Worm (Caenorhabditis elegans) whole organism, L3 larva: Measurements from ENCODE around the gene mec-15.

Experiments used
- R02D3.7 ChIP-seq: fragments of 150-350 bp; optimal IDR thresholded peaks from 2 replicates; lab custom pipeline; 2014; ENCODE audit warnings: missing biosample characterization, missing genetic modification characterization
- ZK546.5 ChIP-seq: sonication (generic microtip); optimal IDR thresholded peaks from 2 replicates; lab custom pipeline; 2017; ENCODE audit warnings: missing biosample characterization, missing genetic modification characterization
- aly-2 ChIP-seq: fragments of 150-350 bp; optimal IDR thresholded peaks from 2 replicates; lab custom pipeline; 2014; ENCODE audit warnings: missing biosample characterization, missing genetic modification characterization
- ceh-16 ChIP-seq: sonication (generic microtip); optimal IDR thresholded peaks from 2 replicates; lab custom pipeline; 2017; ENCODE audit warnings: missing biosample characterization, missing genetic modification characterization
- ceh-82 ChIP-seq: fragments of 150-350 bp; optimal IDR thresholded peaks from 2 replicates; lab custom pipeline; 2014; ENCODE audit warnings: missing biosample characterization, missing genetic modification characterization
- ceh-9 ChIP-seq: sonication (generic microtip); optimal IDR thresholded peaks from 2 replicates; lab custom pipeline; 2018; ENCODE audit warnings: missing biosample characterization, missing genetic modification characterization
- daf-12 ChIP-seq: fragments of 150-350 bp; optimal IDR thresholded peaks from 2 replicates; lab custom pipeline; 2014; ENCODE audit warnings: missing biosample characterization, missing genetic modification reagents, missing genetic modification characterization
- egl-27 ChIP-seq: sonication (generic microtip); optimal IDR thresholded peaks from 4 replicates; lab custom pipeline; 2017; ENCODE audit warnings: missing biosample characterization, missing genetic modification reagents, missing genetic modification characterization
- egl-5 ChIP-seq: fragments of 150-350 bp; optimal IDR thresholded peaks from 2 replicates; lab custom pipeline; 2017; ENCODE audit warnings: missing biosample characterization, missing genetic modification reagents, missing genetic modification characterization, inconsistent platforms
- elt-1 ChIP-seq: fragments of 150-350 bp; optimal IDR thresholded peaks from 2 replicates; lab custom pipeline; 2014; ENCODE audit warnings: missing biosample characterization, missing genetic modification characterization
- elt-2 ChIP-seq: sonication (generic microtip); optimal IDR thresholded peaks from 2 replicates; lab custom pipeline; 2016; ENCODE audit warnings: missing genetic modification reagents, mild to moderate bottlenecking, missing genetic modification characterization, missing compliant biosample characterization
- eor-1 ChIP-seq, 2 experiments: fragments of 150-350 bp; optimal IDR thresholded peaks; 2 replicates each; lab custom pipeline; 2014 to 2018; ENCODE audit warnings: missing biosample characterization in 2 of 2, missing genetic modification characterization in 2 of 2
- fkh-10 ChIP-seq: sonication (generic microtip); optimal IDR thresholded peaks from 2 replicates; lab custom pipeline; 2017; ENCODE audit warnings: missing biosample characterization, missing genetic modification reagents, missing genetic modification characterization
- fkh-2 ChIP-seq: fragments of 150-350 bp; optimal IDR thresholded peaks from 2 replicates; lab custom pipeline; 2014; ENCODE audit warnings: missing biosample characterization, missing genetic modification reagents, missing genetic modification characterization
- hmg-11 ChIP-seq: sonication (generic microtip); optimal IDR thresholded peaks from 2 replicates; lab custom pipeline; 2016; ENCODE audit warnings: missing genetic modification characterization, missing compliant biosample characterization
- jun-1 ChIP-seq: fragments of 150-350 bp; optimal IDR thresholded peaks from 2 replicates; lab custom pipeline; 2014; ENCODE audit warnings: missing biosample characterization, missing genetic modification reagents, missing genetic modification characterization
- lin-15B ChIP-seq: fragments of 150-350 bp; optimal IDR thresholded peaks from 2 replicates; lab custom pipeline; 2014; ENCODE audit warnings: missing biosample characterization, missing genetic modification characterization
- lin-39 ChIP-seq: fragments of 150-350 bp; optimal IDR thresholded peaks from 2 replicates; lab custom pipeline; 2018; ENCODE audit warnings: missing biosample characterization, missing genetic modification reagents, missing genetic modification characterization
- lsy-12 ChIP-seq: sonication (generic microtip); optimal IDR thresholded peaks from 2 replicates; lab custom pipeline; 2016; ENCODE audit warnings: mild to moderate bottlenecking, missing genetic modification characterization, missing compliant biosample characterization
- nfya-1 ChIP-seq: sonication (generic microtip); optimal IDR thresholded peaks from 2 replicates; lab custom pipeline; 2017; ENCODE audit warnings: missing genetic modification characterization, mild to moderate bottlenecking, missing compliant biosample characterization, antibody characterized with exemption, moderate library complexity; ENCODE audit not compliant: insufficient read depth
- nhr-11 ChIP-seq: fragments of 150-350 bp; optimal IDR thresholded peaks from 2 replicates; lab custom pipeline; 2014; ENCODE audit warnings: missing biosample characterization, missing genetic modification characterization
- nhr-12 ChIP-seq: fragments of 150-350 bp; optimal IDR thresholded peaks from 2 replicates; lab custom pipeline; 2014; ENCODE audit warnings: missing biosample characterization, missing genetic modification characterization
- nhr-237 ChIP-seq: fragments of 150-350 bp; optimal IDR thresholded peaks from 2 replicates; lab custom pipeline; 2014; ENCODE audit warnings: missing biosample characterization, missing genetic modification characterization
- nhr-25 ChIP-seq: sonication (generic microtip); optimal IDR thresholded peaks from 2 replicates; lab custom pipeline; 2017; ENCODE audit warnings: missing biosample characterization, missing genetic modification characterization
- nhr-28 ChIP-seq: fragments of 150-350 bp; optimal IDR thresholded peaks from 2 replicates; lab custom pipeline; 2014; ENCODE audit warnings: missing biosample characterization, missing genetic modification characterization
- nhr-67 ChIP-seq: fragments of 150-350 bp; optimal IDR thresholded peaks from 2 replicates; lab custom pipeline; 2014; ENCODE audit warnings: missing biosample characterization, missing genetic modification characterization
- nhr-77 ChIP-seq: fragments of 150-350 bp; optimal IDR thresholded peaks from 2 replicates; lab custom pipeline; 2014; ENCODE audit warnings: missing biosample characterization, missing genetic modification characterization
- pha-4 ChIP-seq: fragments of 150-350 bp; optimal IDR thresholded peaks from 2 replicates; lab custom pipeline; 2014; ENCODE audit warnings: missing biosample characterization, missing genetic modification reagents, missing genetic modification characterization
- pqm-1 ChIP-seq: fragments of 150-350 bp; optimal IDR thresholded peaks from 2 replicates; lab custom pipeline; 2017; ENCODE audit warnings: missing biosample characterization, missing genetic modification characterization, inconsistent platforms
- sea-2 ChIP-seq: fragments of 150-350 bp; sonication (generic microtip); optimal IDR thresholded peaks from 4 replicates; lab custom pipeline; 2014; ENCODE audit warnings: missing biosample characterization, missing genetic modification reagents, missing genetic modification characterization
- snpc-4 ChIP-seq: fragments of 150-350 bp; optimal IDR thresholded peaks from 2 replicates; lab custom pipeline; 2014; ENCODE audit warnings: missing biosample characterization, missing genetic modification characterization
- tbx-2 ChIP-seq: sonication (generic microtip); optimal IDR thresholded peaks from 2 replicates; lab custom pipeline; 2016; ENCODE audit warnings: mild to moderate bottlenecking, missing genetic modification characterization, missing compliant biosample characterization
- unc-39 ChIP-seq: sonication (generic microtip); optimal IDR thresholded peaks from 4 replicates; lab custom pipeline; 2017; ENCODE audit warnings: missing biosample characterization, missing genetic modification characterization
- zag-1 ChIP-seq: fragments of 150-350 bp; optimal IDR thresholded peaks from 2 replicates; lab custom pipeline; 2014; ENCODE audit warnings: missing biosample characterization, missing genetic modification characterization

Gene mec-15

DNA sequence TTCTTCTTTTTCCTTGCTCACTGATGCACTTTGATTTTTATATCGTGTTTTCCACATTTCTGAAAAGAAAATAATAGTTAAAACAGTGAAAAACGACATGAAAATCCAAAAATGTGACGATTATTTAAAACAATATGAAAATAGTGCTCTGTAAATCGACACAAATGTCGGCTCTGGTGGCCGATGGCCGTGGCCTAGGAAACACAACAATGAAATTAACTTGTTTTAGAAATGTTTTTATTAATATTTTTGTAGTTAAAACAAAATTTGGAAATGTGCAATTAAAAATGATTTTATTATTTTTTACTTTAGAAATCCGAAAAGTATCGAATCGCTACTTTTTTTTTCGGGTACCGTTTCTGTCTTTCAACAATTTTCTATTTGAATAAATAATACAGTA lies 38.7 kb downstream of the mec-15 start, which contains the start of gene arv-1 (continued):
- TF ChIP-seq aly-2 (tag; lab: Kevin White, UChicago) = no peak
- TF ChIP-seq, all 47 proteins: peak for 11

DNA sequence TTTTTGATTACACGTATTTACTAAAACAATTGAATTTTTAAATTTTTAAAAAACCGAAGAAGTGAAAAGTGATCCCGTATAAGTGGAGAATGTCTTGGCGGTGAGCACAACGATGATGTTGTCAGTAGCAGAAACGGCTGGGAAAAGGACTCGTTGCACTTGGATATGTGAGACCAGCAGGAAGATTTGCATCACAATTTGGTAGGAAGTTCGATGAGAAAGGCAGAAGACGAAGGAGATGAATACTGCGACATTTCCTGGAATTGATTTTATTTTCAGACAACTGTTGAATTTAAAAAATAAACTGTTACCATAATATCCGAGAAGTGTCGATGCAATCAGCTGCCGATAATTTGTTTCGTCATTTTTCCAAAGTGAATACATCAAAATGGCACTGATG lies 39.6 kb downstream of the mec-15 start, which contains the start of gene R05H5.4:
TSS of gene R05H5.4 (minus strand) at position 101 of the 400 bp plus-strand sequence.
- no peak for TF ChIP-seq nhr-67 (tag; lab: Kevin White, UChicago)
- TF ChIP-seq eor-1 (tag; optimal IDR thresholded peaks at IDR 0.05; lab: Kevin White, UChicago) = no peak
- no peak for TF ChIP-seq lsy-12 (tag; lab: Kevin White, UChicago)
- TF ChIP-seq egl-27 (tag; lab: Kevin White, UChicago) = no peak
- TF ChIP-seq jun-1 (tag; lab: Kevin White, UChicago) = no peak
- no peak for TF ChIP-seq elt-1 (tag; lab: Kevin White, UChicago)
- TF ChIP-seq snpc-4 = no peak
- no peak for TF ChIP-seq ceh-9

DNA sequence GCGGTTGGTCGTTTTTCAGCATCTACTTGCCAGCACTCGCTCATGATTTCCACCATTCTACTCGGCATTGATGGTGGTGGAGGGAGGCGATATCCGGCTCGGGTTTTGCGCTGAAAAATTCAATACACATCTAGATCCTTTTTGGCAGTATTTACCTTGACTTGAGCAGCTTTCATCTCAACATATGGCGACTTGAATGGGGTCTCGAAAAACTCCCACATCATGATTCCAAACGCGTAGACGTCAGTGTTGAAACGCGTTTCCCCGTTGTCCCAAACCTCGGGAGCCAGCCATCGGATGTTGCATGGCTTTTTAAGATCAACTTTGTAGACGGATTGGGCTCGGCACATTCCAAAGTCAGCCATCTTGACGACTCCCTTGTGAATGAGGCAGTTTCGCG lies 41.0 kb downstream of the mec-15 start:
- no peak for TF ChIP-seq lsy-12 (tag; lab: Kevin White, UChicago)
- no peak for TF ChIP-seq nhr-237 (tag; lab: Kevin White, UChicago)
- no peak for TF ChIP-seq zag-1 (tag; lab: Kevin White, UChicago)
- TF ChIP-seq elt-1 (tag; lab: Kevin White, UChicago) = no peak
- no peak for TF ChIP-seq ceh-9
- no peak for TF ChIP-seq egl-5 (tag; lab: Kevin White, UChicago)
- no peak for TF ChIP-seq tbx-2 (tag; lab: Kevin White, UChicago)
- no peak for TF ChIP-seq nhr-77 (tag; lab: Kevin White, UChicago)
- TF ChIP-seq elt-2 (tag; lab: Kevin White, UChicago) = no peak
- TF ChIP-seq nhr-67 (tag; lab: Kevin White, UChicago) = no peak
- no peak for TF ChIP-seq nhr-12 (tag; lab: Kevin White, UChicago)
- no peak for TF ChIP-seq nhr-28 (tag; lab: Kevin White, UChicago)
- no peak for TF ChIP-seq sea-2 (GFP tag; lab: Kevin White, UChicago)
- no peak for TF ChIP-seq daf-12
- no peak for TF ChIP-seq jun-1 (tag; lab: Kevin White, UChicago)
- TF ChIP-seq, all 47 proteins: peak for 0

DNA sequence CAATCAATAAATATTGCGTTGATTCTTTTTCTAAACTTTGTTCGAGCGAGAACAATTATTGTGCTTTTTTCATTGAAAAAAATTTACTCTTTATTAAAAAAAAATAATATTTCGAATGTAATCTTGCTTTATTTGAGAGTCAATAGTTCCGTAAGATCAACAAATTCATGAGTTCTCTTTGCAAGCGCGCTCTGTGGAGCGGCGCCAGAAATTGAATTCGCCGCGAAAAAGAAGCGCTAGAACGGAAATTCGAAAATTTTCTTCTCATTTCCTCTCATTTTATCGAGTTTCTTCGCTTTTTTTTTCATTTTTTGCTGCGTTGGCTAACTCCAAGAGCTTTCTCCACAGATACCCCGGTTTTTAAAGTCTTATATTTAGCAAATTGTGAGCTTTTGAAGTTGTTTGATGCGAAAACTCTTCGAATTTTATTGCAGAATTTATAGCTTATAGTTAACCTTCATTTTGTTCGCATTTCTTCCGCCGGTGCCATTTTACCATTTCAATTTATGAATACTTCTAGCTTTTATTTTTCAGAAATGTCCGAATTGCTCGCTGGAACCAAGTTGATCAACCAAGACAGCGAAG lies 42.3 kb downstream of the mec-15 start, which contains the start of gene R05H5.3:
TSS of gene R05H5.3 (plus strand) at position 535 of the 585 bp plus-strand sequence.
- TF ChIP-seq ZK546.5 (tag; lab: Kevin White, UChicago) (no peak), lin-15B (tag; lab: Kevin White, UChicago) (peak; percentile 84), ceh-16 (tag; lab: Kevin White, UChicago) (no peak), daf-12 (no peak), snpc-4 (peak; percentile 45), aly-2 (tag; lab: Kevin White, UChicago) (no peak), unc-39 (no peak), lin-39 (tag; lab: Kevin White, UChicago) (peak; percentile 54), nhr-11 (tag; lab: Kevin White, UChicago) (peak; percentile 60), R02D3.7 (tag; lab: Kevin White, UChicago) (peak; percentile 73), pha-4 (peak; percentile 78), nfya-1 (tag; lab: Kevin White, UChicago) (peak; percentile 72), nhr-25 (peak; percentile 24), jun-1 (tag; lab: Kevin White, UChicago) (no peak), fkh-10 (GFP tag; lab: Kevin White, UChicago) (peak; percentile 70), hmg-11 (no peak), pqm-1 (tag; lab: Kevin White, UChicago) (peak; percentile 19)

DNA sequence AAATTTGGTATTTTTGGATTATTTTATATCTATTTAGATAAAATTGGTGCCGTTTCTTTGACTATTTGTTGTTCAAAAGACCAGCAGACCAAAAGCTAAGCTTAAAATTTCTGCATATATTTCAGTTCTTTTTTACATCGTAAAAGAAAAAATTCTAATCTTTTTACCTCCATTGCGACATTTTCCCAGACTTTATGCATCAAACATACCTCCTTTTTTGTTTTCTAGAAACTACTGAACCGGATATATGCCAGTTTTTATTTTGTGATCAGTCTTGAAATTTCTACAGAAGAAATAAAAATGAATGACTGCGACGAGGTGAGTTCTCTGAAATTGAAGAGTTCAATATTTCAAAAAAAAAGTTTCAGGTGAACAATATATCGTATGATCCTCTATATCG lies 44.9 kb downstream of the mec-15 start, which contains the start of gene srb-6:
TSS of gene srb-6 (plus strand) at position 301 of the 400 bp plus-strand sequence.
- no peak for TF ChIP-seq nhr-77 (tag; lab: Kevin White, UChicago)
- no peak for TF ChIP-seq egl-27 (tag; lab: Kevin White, UChicago)
- no peak for TF ChIP-seq fkh-2
- no peak for TF ChIP-seq sea-2 (GFP tag; lab: Kevin White, UChicago)
- no peak for TF ChIP-seq lin-39 (tag; lab: Kevin White, UChicago)
- TF ChIP-seq unc-39 = no peak
- no peak for TF ChIP-seq ceh-82 (tag; lab: Kevin White, UChicago)
